Worm (Caenorhabditis elegans) whole organism, young adult: Measurements from ENCODE around the gene hpo-12.

Experiments used
- B0336.3 ChIP-seq: fragments of 200-800 bp; sonication (Bioruptor generic); IDR thresholded peaks from 2 replicates; pipeline ENCODE4 v1.3.6; 2022; ENCODE audit warnings: missing genetic modification characterization, missing compliant biosample characterization
- C17E4.6 ChIP-seq: fragments of 200-800 bp; sonication (Bioruptor generic); IDR thresholded peaks from 2 replicates; pipeline ENCODE4 v1.3.6; 2022; ENCODE audit warnings: missing genetic modification reagents, missing genetic modification characterization, missing compliant biosample characterization
- F10E7.11 ChIP-seq: sonication (generic microtip); optimal IDR thresholded peaks from 2 replicates; lab custom pipeline; 2017; ENCODE audit warnings: mild to moderate bottlenecking, missing genetic modification characterization, moderate library complexity, missing compliant biosample characterization
- F57C9.4 ChIP-seq: sonication (generic microtip); optimal IDR thresholded peaks from 2 replicates; lab custom pipeline; 2017; ENCODE audit warnings: mild to moderate bottlenecking, missing genetic modification characterization, missing compliant biosample characterization
- attf-6 ChIP-seq: fragments of 200-800 bp; sonication (Bioruptor generic); IDR thresholded peaks from 2 replicates; pipeline ENCODE4 v1.3.6; 2022; ENCODE audit warnings: missing genetic modification reagents, missing genetic modification characterization, missing compliant biosample characterization
- die-1 ChIP-seq: sonication (generic microtip); optimal IDR thresholded peaks from 2 replicates; lab custom pipeline; 2016; ENCODE audit warnings: missing genotype, mild to moderate bottlenecking, missing genetic modification characterization, missing compliant biosample characterization
- hsf-1 ChIP-seq: fragments of 200-800 bp; sonication (Bioruptor generic); IDR thresholded peaks from 2 replicates; pipeline ENCODE4 v1.3.6; 2022; ENCODE audit warnings: missing genetic modification reagents, missing genetic modification characterization, missing compliant biosample characterization
- madf-10 ChIP-seq: sonication (generic microtip); optimal IDR thresholded peaks from 2 replicates; lab custom pipeline; 2016; ENCODE audit warnings: mild to moderate bottlenecking, missing genetic modification characterization, missing compliant biosample characterization
- madf-6 ChIP-seq: fragments of 200-800 bp; sonication (Bioruptor generic); IDR thresholded peaks from 2 replicates; pipeline ENCODE4 v1.3.6; 2022; ENCODE audit warnings: missing genetic modification reagents, missing genetic modification characterization, missing compliant biosample characterization
- pbrm-1 ChIP-seq: fragments of 200-800 bp; sonication (Bioruptor generic); IDR thresholded peaks from 2 replicates; pipeline ENCODE4 v1.3.6; 2022; ENCODE audit warnings: missing genetic modification reagents, missing genetic modification characterization, missing compliant biosample characterization
- pha-4 ChIP-seq: fragments of 150-350 bp; sonication (generic microtip); optimal IDR thresholded peaks from 2 replicates; lab custom pipeline; 2014; ENCODE audit warnings: missing biosample characterization, missing genetic modification reagents, missing genetic modification characterization
- snpc-1.1 ChIP-seq: sonication (generic microtip); optimal IDR thresholded peaks from 2 replicates; lab custom pipeline; 2017; ENCODE audit warnings: missing genetic modification characterization, mild to moderate bottlenecking, missing compliant biosample characterization, antibody characterized with exemption, moderate library complexity, missing genotype, missing genetic modification reagents; ENCODE audit not compliant: insufficient read depth
- snpc-4 ChIP-seq, 5 experiments: fragments of 150-350 bp in 1 of 5; sonication (generic microtip) in 4 of 5; optimal IDR thresholded peaks; 2 replicates each; lab custom pipeline; 2014 to 2018; ENCODE audit warnings: missing genetic modification characterization in 5 of 5, missing biosample characterization in 3 of 5, antibody characterized with exemption in 2 of 5, mild to moderate bottlenecking in 2 of 5, missing compliant biosample characterization in 2 of 5, missing genotype in 2 of 5, moderate library complexity in 2 of 5, missing genetic modification reagents in 1 of 5
- ztf-18 ChIP-seq: sonication (generic microtip); optimal IDR thresholded peaks from 2 replicates; lab custom pipeline; 2016; ENCODE audit warnings: missing genotype, mild to moderate bottlenecking, missing genetic modification characterization, missing compliant biosample characterization

DNA sequence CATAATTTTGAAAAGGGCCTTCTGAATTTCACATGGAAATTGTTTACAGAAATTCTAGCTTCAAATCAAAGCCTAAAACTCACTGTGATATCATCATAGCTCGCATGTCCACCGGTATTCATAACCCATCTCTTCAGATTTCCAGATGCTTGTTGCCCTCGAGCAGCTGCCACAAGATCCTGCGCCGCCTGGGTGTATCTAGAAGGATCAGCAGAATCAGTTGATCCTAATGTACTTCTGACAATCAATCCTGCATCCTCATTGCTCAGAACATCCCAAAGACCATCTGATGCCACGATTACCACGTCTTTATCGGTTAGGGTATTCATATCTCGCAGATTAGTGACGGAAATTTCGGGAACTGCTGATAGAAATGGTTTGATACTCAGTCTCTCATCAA lies 17.1 kb upstream of the hpo-12 start:
- TF ChIP-seq pha-4 (tag; lab: Kevin White, UChicago) = no peak
- TF ChIP-seq hsf-1 (GFP tag; lab: Robert Waterston, UW) = no peak
- no peak for TF ChIP-seq F57C9.4 (tag; lab: Kevin White, UChicago)
- no peak for TF ChIP-seq ztf-18 (tag; lab: Kevin White, UChicago)
- TF ChIP-seq madf-6 (GFP tag; lab: Robert Waterston, UW) = no peak
- no peak for TF ChIP-seq die-1
- TF ChIP-seq snpc-1.1 (tag; lab: Kevin White, UChicago) = no peak
- TF ChIP-seq madf-10 (tag; lab: Kevin White, UChicago) = no peak
- TF ChIP-seq attf-6 = no peak
- TF ChIP-seq F10E7.11 (tag; lab: Kevin White, UChicago) = no peak
- TF ChIP-seq B0336.3 (GFP tag; lab: Robert Waterston, UW) = no peak
- TF ChIP-seq snpc-4 (GFP tag; optimal IDR thresholded peaks at IDR 0.05; lab: Kevin White, UChicago) = no peak
- TF ChIP-seq snpc-4 (tag; optimal IDR thresholded peaks at IDR 0.05; lab: Kevin White, UChicago) = no peak
- TF ChIP-seq pbrm-1 = no peak
- TF ChIP-seq C17E4.6 (GFP tag; lab: Robert Waterston, UW) = no peak
